Worm (Caenorhabditis elegans) whole organism, late embryonic: ENCODE data around the gene nft-1.

Source experiments
- K09A11.1 ChIP-seq: sonication (generic microtip); optimal IDR thresholded peaks from 2 replicates; lab custom pipeline; 2017; ENCODE audit warnings: antibody characterized with exemption, mild to moderate bottlenecking, missing genetic modification characterization, missing compliant biosample characterization; ENCODE audit not compliant: insufficient read depth
- T23F11.4 ChIP-seq: fragments of 200-800 bp; sonication (Bioruptor generic); optimal IDR thresholded peaks from 2 replicates; lab custom pipeline; 2018; ENCODE audit warnings: mild to moderate bottlenecking, missing genetic modification characterization, missing compliant biosample characterization
- ama-1 ChIP-seq: fragments of 150-350 bp; optimal IDR thresholded peaks from 2 replicates; lab custom pipeline; 2014
- ceh-45 ChIP-seq: fragments of 200-800 bp; sonication (Bioruptor generic); IDR thresholded peaks from 2 replicates; pipeline ENCODE4 v1.3.6; 2022; ENCODE audit warnings: missing genetic modification reagents, missing genetic modification characterization, missing compliant biosample characterization
- ceh-9 ChIP-seq: sonication (generic microtip); optimal IDR thresholded peaks from 2 replicates; lab custom pipeline; 2016; ENCODE audit warnings: mild to moderate bottlenecking, missing genetic modification characterization, inconsistent platforms, missing compliant biosample characterization
- dmd-4 ChIP-seq: sonication (generic microtip); optimal IDR thresholded peaks from 2 replicates; lab custom pipeline; 2016; ENCODE audit warnings: borderline replicate concordance, missing genetic modification characterization, missing compliant biosample characterization
- elt-2 ChIP-seq: sonication (generic microtip); optimal IDR thresholded peaks from 2 replicates; lab custom pipeline; 2016; ENCODE audit warnings: missing genetic modification reagents, missing genetic modification characterization, missing compliant biosample characterization
- nhr-232 ChIP-seq: sonication (generic microtip); optimal IDR thresholded peaks from 2 replicates; lab custom pipeline; 2016; ENCODE audit warnings: missing genetic modification characterization, missing compliant biosample characterization
- pqm-1 ChIP-seq: sonication (generic microtip); optimal IDR thresholded peaks from 2 replicates; lab custom pipeline; 2016; ENCODE audit warnings: missing genetic modification characterization, missing compliant biosample characterization
- tbx-7 ChIP-seq: sonication (generic microtip); optimal IDR thresholded peaks from 2 replicates; lab custom pipeline; 2016; ENCODE audit warnings: missing genotype, missing genetic modification characterization, missing compliant biosample characterization
- unc-42 ChIP-seq: sonication (generic microtip); optimal IDR thresholded peaks from 2 replicates; lab custom pipeline; 2016; ENCODE audit warnings: missing genotype, missing genetic modification characterization, missing compliant biosample characterization
- unc-55 ChIP-seq: sonication (generic microtip); optimal IDR thresholded peaks from 2 replicates; lab custom pipeline; 2017; ENCODE audit warnings: missing biosample characterization, missing genetic modification reagents, missing genetic modification characterization

ce11 chrIII:11876130-11876529 is 47.6 kb upstream of the nft-1 start:
- no peak for TF ChIP-seq ceh-45
- no peak for TF ChIP-seq K09A11.1 (tag; lab: Kevin White, UChicago)
- TF ChIP-seq elt-2 (tag; lab: Kevin White, UChicago), result no peak
- TF ChIP-seq nhr-232, result no peak
- TF ChIP-seq ama-1 (lab: Kevin White, UChicago), result no peak
- no peak for TF ChIP-seq tbx-7 (tag; lab: Kevin White, UChicago)
- TF ChIP-seq pqm-1, result no peak
- no peak for TF ChIP-seq unc-55 (GFP tag; lab: Kevin White, UChicago)
- no peak for TF ChIP-seq T23F11.4 (GFP tag; lab: Kevin White, UChicago)
- no peak for TF ChIP-seq unc-42 (tag; lab: Kevin White, UChicago)
- TF ChIP-seq dmd-4 (tag; lab: Kevin White, UChicago), result no peak
- TF ChIP-seq ceh-9, result no peak
